Worm (Caenorhabditis elegans): ENCODE results near the gene gtf-2H1.

The gtf-2H1 gene

DNA sequence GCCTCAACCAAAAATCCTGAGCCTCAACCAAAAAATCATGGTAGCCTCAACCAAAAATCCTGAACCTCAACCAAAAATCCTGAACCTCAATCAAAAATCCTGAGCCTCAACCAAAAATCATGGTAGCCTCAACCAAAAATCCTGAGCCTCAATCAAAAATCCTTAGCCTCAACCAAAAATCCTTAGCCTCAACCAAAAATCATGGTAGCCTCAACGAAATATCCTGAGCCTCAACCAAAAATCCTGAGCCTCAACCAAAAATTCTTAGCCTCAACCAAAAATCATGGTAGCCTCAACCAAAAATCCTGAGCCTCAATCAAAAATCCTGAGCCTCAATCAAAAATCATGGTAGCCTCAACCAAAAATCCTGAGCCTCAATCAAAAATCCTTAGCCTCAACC is 36.0 kb downstream of the gtf-2H1 start:
- TF ChIP-seq ekl-4 (GFP tag; IDR thresholded peaks at IDR 0.05) (peak; percentile 37; the same call in 1 of the 2 replicates), lsl-1 (GFP tag; optimal IDR thresholded peaks at IDR 0.05) (peak; percentile 4), zim-3 (tag; optimal IDR thresholded peaks at IDR 0.05) (peak; percentile 100), rcor-1 (GFP tag; IDR thresholded peaks at IDR 0.05) (0 out of 2 replicates have a peak, but pooled peaks have one; percentile 25), attf-6 (GFP tag; IDR thresholded peaks at IDR 0.05) (peak; percentile 56; the same call in 1 of the 2 replicates), hsf-1 (GFP tag; IDR thresholded peaks at IDR 0.05) (0 out of 2 replicates have a peak, but pooled peaks have one; percentile 26), mcd-1 (GFP tag; IDR thresholded peaks at IDR 0.05) (0 out of 2 replicates have a peak, but pooled peaks have one; percentile 39), madf-6 (GFP tag; IDR thresholded peaks at IDR 0.05) (peak; percentile 39; the same call in 1 of the 2 replicates), D2030.7 (GFP tag; IDR thresholded peaks at IDR 0.05) (peak; percentile 68; the same call in 1 of the 2 replicates), dox-1 (GFP tag; IDR thresholded peaks at IDR 0.05) (peak; percentile 78)

ce11 chrIV:194442-194841 is 37.1 kb downstream of the gtf-2H1 start, which contains the start of gene csn-3:
Gene csn-3, plus strand, starts transcription at chrIV:194742.
- TF ChIP-seq nfya-2 (GFP tag; IDR thresholded peaks at IDR 0.05) (no peak), mcd-1 (GFP tag; IDR thresholded peaks at IDR 0.05) (no peak), sdz-38 (tag; optimal IDR thresholded peaks at IDR 0.05) (no peak), B0035.1 (tag; optimal IDR thresholded peaks at IDR 0.05) (no peak), lsl-1 (GFP tag; optimal IDR thresholded peaks at IDR 0.05) (no peak), F57A8.1 (GFP tag; optimal IDR thresholded peaks at IDR 0.05) (no peak), fkh-3 (tag; optimal IDR thresholded peaks at IDR 0.05) (no peak), attf-5 (GFP tag; optimal IDR thresholded peaks at IDR 0.05) (no peak), F39B2.1 (GFP tag; IDR thresholded peaks at IDR 0.05) (no peak), F57C9.4 (tag; optimal IDR thresholded peaks at IDR 0.05) (no peak), lin-40 (tag; optimal IDR thresholded peaks at IDR 0.05) (no peak)

ce11 chrIV:192046-192445 is 39.5 kb downstream of the gtf-2H1 start, which contains the start of gene Y38C1AA.12:
Gene Y38C1AA.12, plus strand, starts transcription at chrIV:192256.
- TF ChIP-seq sptf-2 (GFP tag; optimal IDR thresholded peaks at IDR 0.05) (no peak), hlh-26 (GFP tag; conservative IDR thresholded peaks at IDR 0.05) (no peak), let-526 (GFP tag; IDR thresholded peaks at IDR 0.05) (0 out of 2 replicates have a peak, but pooled peaks have one; percentile 30), Y56A3A.18 (GFP tag; IDR thresholded peaks at IDR 0.05) (no peak), bed-1 (GFP tag; IDR thresholded peaks at IDR 0.05) (no peak), ekl-4 (GFP tag; IDR thresholded peaks at IDR 0.05) (peak; percentile 23; the same call in 1 of the 2 replicates), dox-1 (GFP tag; IDR thresholded peaks at IDR 0.05) (peak; percentile 86), fkh-3 (tag; optimal IDR thresholded peaks at IDR 0.05) (no peak), ztf-18 (tag; optimal IDR thresholded peaks at IDR 0.05) (peak; percentile 26), somi-1 (GFP tag; optimal IDR thresholded peaks at IDR 0.05) (peak; percentile 19), Y79H2A.3 (GFP tag; conservative IDR thresholded peaks at IDR 0.05) (peak; percentile 54; the same call in 1 of the 2 replicates), B0261.1 (tag; optimal IDR thresholded peaks at IDR 0.05) (peak; percentile 3), tlf-1 (GFP tag; optimal IDR thresholded peaks at IDR 0.05) (peak; percentile 48), ztf-6 (GFP tag; IDR thresholded peaks at IDR 0.05) (no peak), dpff-1 (tag; optimal IDR thresholded peaks at IDR 0.05) (no peak), nhr-120 (GFP tag; IDR thresholded peaks at IDR 0.05) (no peak), ztf-28 (GFP tag; IDR thresholded peaks at IDR 0.05) (peak; percentile 63; the same call in 1 of the 2 replicates), F39B2.1 (GFP tag; IDR thresholded peaks at IDR 0.05) (no peak), mel-28 (tag; optimal IDR thresholded peaks at IDR 0.05; ENCODE audit: borderline replicate concordance) (no peak), hlh-12 (tag; optimal IDR thresholded peaks at IDR 0.05) (peak; percentile 23), hrde-1 (tag; optimal IDR thresholded peaks at IDR 0.05; ENCODE audit: borderline replicate concordance) (peak; percentile 44), rcor-1 (GFP tag; IDR thresholded peaks at IDR 0.05) (peak; percentile 64), hmg-1.2 (GFP tag; IDR thresholded peaks at IDR 0.05) (no peak), snpc-1.1 (tag; optimal IDR thresholded peaks at IDR 0.05; ENCODE audit: insufficient read depth) (peak; percentile 22), Y67H2A.10 (GFP tag; conservative IDR thresholded peaks at IDR 0.05) (peak; percentile 66; the same call in 1 of the 2 replicates), tbx-9 (tag; optimal IDR thresholded peaks at IDR 0.05; ENCODE audit: borderline replicate concordance) (no peak), unc-62 (GFP tag; optimal IDR thresholded peaks at IDR 0.05) (no peak), T26A5.8 (tag; optimal IDR thresholded peaks at IDR 0.05) (no peak), ccch-3 (GFP tag; optimal IDR thresholded peaks at IDR 0.05) (peak; percentile 25), ets-4 (GFP tag; optimal IDR thresholded peaks at IDR 0.05) (no peak), madf-10 (tag; optimal IDR thresholded peaks at IDR 0.05) (peak; percentile 69)

Data from whole organism, young adult.